Worm (Caenorhabditis elegans): ENCODE measurements around the gene ppm-1.H.

- no peak for TF ChIP-seq hmg-4 (GFP tag; optimal IDR thresholded peaks at IDR 0.05)
- TF ChIP-seq B0310.2 (tag; optimal IDR thresholded peaks at IDR 0.05), result no peak
- TF ChIP-seq ama-1 (optimal IDR thresholded peaks at IDR 0.05), result no peak
Measured at ce11 chrIV:12261353-12261752, 6.8 kb downstream of the ppm-1.H start, which contains the start of gene sre-14.

All from whole organism, early embryonic.